Fruit fly (Drosophila melanogaster) whole organism: ENCODE measurements around the gene Pvf2.

Experiments used
- pan ChIP-seq: fragments of >200 bp; optimal IDR thresholded peaks from 2 replicates; lab custom pipeline; 2017
- usp ChIP-seq: fragments of >200 bp; optimal IDR thresholded peaks from 2 replicates; lab custom pipeline; 2017; ENCODE audit warnings: missing biosample characterization, missing genetic modification characterization, mixed read lengths

DNA sequence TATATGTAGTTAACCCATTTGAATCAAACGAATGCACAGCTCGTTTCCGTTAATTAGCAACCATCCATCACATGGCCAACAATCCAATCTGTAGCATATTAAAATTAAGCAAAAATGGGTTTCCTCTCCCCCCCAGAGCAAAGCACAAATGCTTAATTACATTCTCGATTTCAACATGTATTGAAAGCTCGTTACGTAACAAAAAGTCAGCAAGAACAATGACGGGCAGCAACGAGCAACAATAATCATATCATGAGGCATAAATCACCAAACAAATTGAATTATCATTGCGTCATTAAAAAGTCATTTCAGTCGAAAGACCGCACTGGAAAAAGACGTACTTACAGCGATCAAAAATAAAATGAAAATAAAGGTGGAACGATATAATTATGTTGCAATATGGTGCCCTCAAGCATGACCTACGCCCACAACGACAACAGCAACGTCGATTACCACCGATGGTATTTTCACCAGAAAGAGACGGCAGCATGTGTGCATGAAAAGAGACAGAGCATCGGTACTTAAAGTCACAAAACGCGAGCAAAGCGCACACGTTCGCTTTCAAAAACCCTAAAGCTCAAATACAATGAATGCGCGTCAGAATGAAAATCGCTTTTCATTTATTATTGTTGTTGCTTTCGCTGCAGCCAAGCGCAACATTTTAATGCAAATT lies 22.0 kb upstream of the Pvf2 start:
- TF ChIP-seq usp (GFP tag; lab: Kevin White, UChicago) = no peak
- TF ChIP-seq pan = no peak
